Fruit fly (Drosophila melanogaster): ENCODE measurements around the gene CG7091.

The CG7091 gene

DNA sequence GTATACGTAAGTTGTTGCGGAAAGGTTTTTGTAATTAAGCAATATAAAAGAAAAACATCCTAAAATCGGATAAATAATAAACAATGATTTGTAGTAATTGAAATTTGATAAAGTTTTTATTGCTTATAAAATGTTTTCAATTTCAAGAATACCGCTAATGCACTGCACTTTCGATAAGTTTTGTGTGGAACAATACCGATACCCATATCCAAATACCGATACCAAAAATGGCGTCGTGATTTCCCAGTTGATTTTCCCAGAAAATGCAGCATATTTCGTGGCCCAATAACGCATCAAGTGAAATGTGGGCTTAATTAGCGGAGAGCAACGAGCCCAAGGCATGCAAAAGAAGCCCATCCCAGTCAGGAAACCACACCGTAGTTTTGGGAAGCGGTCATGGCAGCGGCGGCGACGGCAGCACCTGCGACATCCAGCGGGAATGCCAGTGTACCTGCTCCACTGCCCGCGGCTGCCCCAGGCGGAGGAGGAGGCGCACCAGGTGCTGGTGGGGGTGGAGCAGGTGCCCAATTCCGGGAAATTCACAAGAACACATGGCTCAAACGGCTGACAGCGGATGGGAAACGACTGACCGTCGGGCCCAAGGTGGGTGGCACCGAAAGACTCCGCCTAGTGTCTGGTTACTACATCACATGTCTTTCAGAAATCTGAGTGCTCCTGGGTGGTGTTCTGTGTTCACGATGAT is 8.2 kb downstream of the CG7091 start, which contains the start of gene CG31342 (continued):
- TF ChIP-seq so (GFP tag; IDR thresholded peaks at IDR 0.05) (0 out of 3 replicates have a peak, but pooled peaks have one; percentile 17), CG9876 (GFP tag; optimal IDR thresholded peaks at IDR 0.05) (no peak), CG8944 (GFP tag; optimal IDR thresholded peaks at IDR 0.05) (no peak), CG4424 (GFP tag; optimal IDR thresholded peaks at IDR 0.05) (no peak), psq (GFP tag; optimal IDR thresholded peaks at IDR 0.05) (no peak), CG11093 (GFP tag; IDR thresholded peaks at IDR 0.05) (no peak), D19B (GFP tag; optimal IDR thresholded peaks at IDR 0.05) (no peak), Jarid2 (GFP tag; optimal IDR thresholded peaks at IDR 0.05) (no peak), CG3163 (GFP tag; optimal IDR thresholded peaks at IDR 0.05) (no peak), CG13775 (GFP tag; optimal IDR thresholded peaks at IDR 0.05) (no peak), Awh (GFP tag; IDR thresholded peaks at IDR 0.05) (no peak), gro (GFP tag; optimal IDR thresholded peaks at IDR 0.05) (no peak), Myb (GFP tag; optimal IDR thresholded peaks at IDR 0.05) (no peak), CG7928 (GFP tag; optimal IDR thresholded peaks at IDR 0.05) (no peak), CG11695 (GFP tag; IDR thresholded peaks at IDR 0.05) (no peak), CG15269 (tag; optimal IDR thresholded peaks at IDR 0.05) (no peak), CG7271 (tag; optimal IDR thresholded peaks at IDR 0.05) (peak; percentile 50), CG3726 (GFP tag; IDR thresholded peaks at IDR 0.05) (no peak), Dip3 (GFP tag; optimal IDR thresholded peaks at IDR 0.05) (no peak), tna (GFP tag; IDR thresholded peaks at IDR 0.05; ENCODE audit: partially characterized antibody) (peak; percentile 29; the same call in 1 of the 2 replicates), HLH3B (GFP tag; IDR thresholded peaks at IDR 0.05) (no peak; the same call in 1 of the 2 replicates), CG31365 (tag; optimal IDR thresholded peaks at IDR 0.05) (no peak), kah (GFP tag; optimal IDR thresholded peaks at IDR 0.05) (no peak), wdn (GFP tag; IDR thresholded peaks at IDR 0.05) (no peak), Sox100B (GFP tag; optimal IDR thresholded peaks at IDR 0.05) (no peak), NC2β (GFP tag; optimal IDR thresholded peaks at IDR 0.05) (no peak), CG2678 (tag; optimal IDR thresholded peaks at IDR 0.05) (no peak), D19A (tag; optimal IDR thresholded peaks at IDR 0.05) (no peak), CG12391 (tag; optimal IDR thresholded peaks at IDR 0.05) (peak; percentile 72), crc (GFP tag; optimal IDR thresholded peaks at IDR 0.05) (no peak), CG1832 (GFP tag; optimal IDR thresholded peaks at IDR 0.05) (no peak), lov (optimal IDR thresholded peaks at IDR 0.05) (no peak), lov (GFP tag; IDR thresholded peaks at IDR 0.05) (no peak), dpn (GFP tag; optimal IDR thresholded peaks at IDR 0.05) (peak in 1 of 2 experiments; percentile 10), mld (GFP tag; IDR thresholded peaks at IDR 0.05; ENCODE audit: partially characterized antibody) (0 out of 3 replicates have a peak, but pooled peaks have one; percentile 45), ap (GFP tag; IDR thresholded peaks at IDR 0.05) (no peak), Elba2 (GFP tag; optimal IDR thresholded peaks at IDR 0.05) (no peak), GATAe (GFP tag; conservative IDR thresholded peaks at IDR 0.05) (no peak), Med (GFP tag) (peak; percentile 85), CG4360 (GFP tag; IDR thresholded peaks at IDR 0.05) (no peak), Adf1 (GFP tag; IDR thresholded peaks at IDR 0.05) (no peak), peb (GFP tag; IDR thresholded peaks at IDR 0.05) (no peak), Aef1 (GFP tag; IDR thresholded peaks at IDR 0.05) (no peak), vfl (GFP tag; optimal IDR thresholded peaks at IDR 0.05) (no peak), CG8290 (GFP tag; optimal IDR thresholded peaks at IDR 0.05) (no peak), CG8290 (tag; optimal IDR thresholded peaks at IDR 0.05) (no peak), CG1792 (GFP tag; optimal IDR thresholded peaks at IDR 0.05) (no peak), nom (GFP tag; optimal IDR thresholded peaks at IDR 0.05) (peak; percentile 5), odd (GFP tag; optimal IDR thresholded peaks at IDR 0.05) (no peak), ttk (GFP tag; IDR thresholded peaks at IDR 0.05) (no peak), abd-A (tag; optimal IDR thresholded peaks at IDR 0.05) (no peak), ac (GFP tag; optimal IDR thresholded peaks at IDR 0.05) (no peak)
